Worm (Caenorhabditis elegans) whole organism, midembryonic: ENCODE results near the gene act-4.
A peak's percentile ranks its signal among the peaks of the same experiment; 100 is the strongest.

Experiments
- T22C8.4 ChIP-seq: fragments of 200-800 bp; sonication (Bioruptor generic); IDR thresholded peaks from 2 replicates; pipeline ENCODE4 v1.3.6; 2022; ENCODE audit warnings: missing genetic modification characterization, missing compliant biosample characterization
- cog-1 ChIP-seq: sonication (generic microtip); optimal IDR thresholded peaks from 2 replicates; lab custom pipeline; 2016; ENCODE audit warnings: missing genetic modification characterization, missing compliant biosample characterization
- flt-1 ChIP-seq: fragments of 200-800 bp; sonication (Bioruptor generic); IDR thresholded peaks from 2 replicates; pipeline ENCODE4 v1.3.6; 2022; ENCODE audit warnings: missing genetic modification characterization, missing compliant biosample characterization
- klf-2 ChIP-seq: fragments of 200-800 bp; sonication (Bioruptor generic); conservative IDR thresholded peaks from 2 replicates; pipeline ENCODE4 v1.3.6; 2022; ENCODE audit warnings: missing genetic modification reagents, missing genetic modification characterization, missing compliant biosample characterization
- med-1 ChIP-seq: sonication (generic microtip); optimal IDR thresholded peaks from 2 replicates; lab custom pipeline; 2017; ENCODE audit warnings: missing genetic modification characterization, mild to moderate bottlenecking, missing compliant biosample characterization, antibody characterized with exemption, missing genetic modification reagents; ENCODE audit not compliant: insufficient read depth
- ref-1 ChIP-seq: fragments of 200-800 bp; sonication (Bioruptor generic); conservative IDR thresholded peaks from 2 replicates; pipeline ENCODE4 v1.3.6; 2022; ENCODE audit warnings: missing genetic modification reagents, missing genetic modification characterization, missing compliant biosample characterization
- tab-1 ChIP-seq: fragments of 200-800 bp; sonication (Bioruptor generic); IDR thresholded peaks from 2 replicates; pipeline ENCODE4 v1.3.6; 2022; ENCODE audit warnings: missing genetic modification characterization, missing compliant biosample characterization
- ztf-23 ChIP-seq: fragments of 200-800 bp; sonication (Bioruptor generic); IDR thresholded peaks from 2 replicates; pipeline ENCODE4 v1.3.6; 2022; ENCODE audit warnings: missing genetic modification reagents, missing genetic modification characterization, missing compliant biosample characterization
- ztf-29 ChIP-seq: fragments of 200-800 bp; sonication (Bioruptor generic); IDR thresholded peaks from 2 replicates; pipeline ENCODE4 v1.3.6; 2022; ENCODE audit warnings: missing genetic modification reagents, missing genetic modification characterization, missing compliant biosample characterization

Gene act-4

DNA sequence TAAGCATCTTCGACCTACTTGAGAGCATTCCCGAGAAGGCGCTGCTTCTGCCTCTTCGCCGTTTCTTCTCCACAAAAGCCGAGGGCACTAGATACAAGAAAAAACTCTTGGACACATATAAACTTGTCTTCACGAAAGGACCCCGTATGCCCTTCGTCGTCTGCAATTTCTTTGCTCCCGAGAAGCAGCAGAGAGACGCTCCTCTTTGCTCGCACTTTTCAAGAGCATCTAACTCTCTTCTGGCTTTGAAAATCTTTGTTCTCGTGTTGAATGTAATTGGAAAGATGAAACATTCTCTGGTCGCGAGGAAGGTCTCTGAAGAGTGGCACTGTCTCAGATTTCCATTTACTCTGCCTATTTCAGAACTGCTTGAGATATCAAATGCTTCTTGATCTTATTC lies 21.4 kb upstream of the act-4 start:
- no peak for TF ChIP-seq med-1 (GFP tag; lab: Kevin White, UChicago)
- TF ChIP-seq flt-1 (GFP tag; lab: Robert Waterston, UW) = no peak
- TF ChIP-seq klf-2 = no peak
- no peak for TF ChIP-seq ref-1
- no peak for TF ChIP-seq ztf-23
- TF ChIP-seq tab-1 (GFP tag; lab: Robert Waterston, UW) = no peak
- no peak for TF ChIP-seq ztf-29 (GFP tag; lab: Robert Waterston, UW)
- no peak for TF ChIP-seq cog-1 (tag; lab: Kevin White, UChicago)
- no peak for TF ChIP-seq T22C8.4 (GFP tag; lab: Robert Waterston, UW)

DNA sequence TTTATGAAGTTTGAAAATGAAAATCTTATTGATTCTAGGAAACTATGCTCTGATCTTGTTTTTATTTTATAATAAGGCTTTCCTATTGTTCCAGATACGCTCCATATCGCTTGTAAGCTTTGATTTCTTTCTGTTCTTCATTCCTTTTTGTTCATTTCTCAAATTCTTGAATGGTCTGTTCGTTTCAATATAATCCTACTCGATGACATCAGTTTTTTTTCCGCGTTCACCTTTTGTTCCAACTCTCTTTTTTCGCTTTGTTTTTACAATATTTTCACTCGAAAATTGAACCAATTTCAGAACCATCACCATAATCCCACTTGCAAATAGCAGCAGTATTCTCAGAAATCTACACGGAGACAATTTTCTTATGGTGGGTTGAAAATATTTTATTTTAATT lies 12.7 kb upstream of the act-4 start, which contains the start of gene tyra-3:
Gene tyra-3, plus strand, starts transcription at position 301 of the 400 bp plus-strand sequence.
- TF ChIP-seq cog-1 (tag; lab: Kevin White, UChicago) = no peak
- no peak for TF ChIP-seq ref-1
- TF ChIP-seq tab-1 (GFP tag; lab: Robert Waterston, UW) = no peak
- no peak for TF ChIP-seq med-1 (GFP tag; lab: Kevin White, UChicago)
- no peak for TF ChIP-seq T22C8.4 (GFP tag; lab: Robert Waterston, UW)
- no peak for TF ChIP-seq klf-2
- no peak for TF ChIP-seq flt-1 (GFP tag; lab: Robert Waterston, UW)
- TF ChIP-seq ztf-29 (GFP tag; lab: Robert Waterston, UW) = no peak
- TF ChIP-seq ztf-23 = no peak

DNA sequence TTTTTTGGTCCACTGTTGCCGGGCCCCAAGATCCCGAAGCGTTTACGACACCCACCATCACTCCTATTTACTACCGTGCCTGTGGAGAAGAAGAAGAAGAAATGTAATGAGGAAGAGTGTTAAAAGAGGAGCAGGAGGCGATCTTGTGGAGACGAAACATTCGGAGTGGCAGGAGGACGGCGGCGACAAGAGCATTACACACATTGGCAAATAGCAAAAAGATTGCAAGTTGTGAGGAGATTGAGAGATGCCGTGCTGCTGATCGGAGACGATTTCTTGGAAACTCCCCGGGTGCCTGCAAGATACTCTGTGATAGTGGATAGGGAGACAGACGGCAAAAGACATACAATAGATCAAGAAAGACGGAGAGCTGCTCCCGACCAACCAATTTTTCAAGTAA lies 3.2 kb upstream of the act-4 start, which contains the start of gene M03F4.4:
Gene M03F4.4, minus strand, starts transcription at position 160 of the 400 bp plus-strand sequence.
- TF ChIP-seq T22C8.4 (GFP tag; lab: Robert Waterston, UW) (no peak), klf-2 (no peak), cog-1 (tag; lab: Kevin White, UChicago) (peak; percentile 41), ztf-29 (GFP tag; lab: Robert Waterston, UW) (no peak), ref-1 (no peak)

DNA sequence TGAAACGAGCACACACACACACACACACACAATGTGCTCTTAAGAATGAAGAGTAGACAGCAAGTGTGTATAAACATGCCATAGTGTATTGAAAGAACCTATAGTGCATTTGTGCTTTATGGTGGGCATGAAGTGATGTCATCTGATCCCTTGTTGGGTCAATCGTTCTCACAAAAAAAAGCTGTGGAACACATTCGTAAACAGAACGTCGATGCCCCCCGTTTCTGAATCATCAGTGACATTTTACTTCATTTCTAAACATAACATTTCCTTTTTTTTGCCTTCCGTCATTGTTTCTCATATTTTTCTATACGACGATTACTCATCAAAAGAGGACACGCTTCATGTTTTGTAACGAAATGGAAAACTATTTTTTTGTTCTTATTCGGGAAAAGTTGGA lies 1.4 kb upstream of the act-4 start:
- TF ChIP-seq ztf-23 (no peak), klf-2 (no peak), cog-1 (tag; lab: Kevin White, UChicago) (no peak), ztf-29 (GFP tag; lab: Robert Waterston, UW) (no peak), flt-1 (GFP tag; lab: Robert Waterston, UW) (no peak), ref-1 (no peak), med-1 (GFP tag; lab: Kevin White, UChicago) (no peak), tab-1 (GFP tag; lab: Robert Waterston, UW) (no peak), T22C8.4 (GFP tag; lab: Robert Waterston, UW) (no peak)

DNA sequence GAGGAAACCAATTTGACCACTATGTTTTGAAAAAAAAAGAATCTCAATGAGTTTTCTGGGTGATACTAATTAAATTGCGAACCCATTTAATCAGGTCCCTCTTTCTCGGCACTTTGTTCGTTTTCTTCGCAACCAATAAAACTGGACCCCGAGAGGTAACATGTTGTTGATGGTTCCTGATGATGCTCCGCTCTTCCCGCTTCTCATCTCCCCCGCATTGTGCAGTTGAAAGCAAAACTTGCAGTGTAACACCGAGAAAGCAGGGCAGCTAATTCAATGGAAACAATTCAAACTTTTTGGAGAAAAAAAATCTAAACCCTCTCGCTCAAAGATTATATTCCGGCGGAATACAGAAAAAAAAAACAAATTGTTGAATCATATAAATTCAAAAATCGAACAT lies 981 bp upstream of the act-4 start:
- TF ChIP-seq klf-2 = no peak
- TF ChIP-seq ref-1 = no peak
- no peak for TF ChIP-seq med-1 (GFP tag; lab: Kevin White, UChicago)
- no peak for TF ChIP-seq T22C8.4 (GFP tag; lab: Robert Waterston, UW)
- TF ChIP-seq ztf-29 (GFP tag; lab: Robert Waterston, UW) = no peak
- TF ChIP-seq cog-1 (tag; lab: Kevin White, UChicago) = no peak
- no peak for TF ChIP-seq ztf-23
- TF ChIP-seq flt-1 (GFP tag; lab: Robert Waterston, UW) = no peak
- TF ChIP-seq tab-1 (GFP tag; lab: Robert Waterston, UW) = no peak

DNA sequence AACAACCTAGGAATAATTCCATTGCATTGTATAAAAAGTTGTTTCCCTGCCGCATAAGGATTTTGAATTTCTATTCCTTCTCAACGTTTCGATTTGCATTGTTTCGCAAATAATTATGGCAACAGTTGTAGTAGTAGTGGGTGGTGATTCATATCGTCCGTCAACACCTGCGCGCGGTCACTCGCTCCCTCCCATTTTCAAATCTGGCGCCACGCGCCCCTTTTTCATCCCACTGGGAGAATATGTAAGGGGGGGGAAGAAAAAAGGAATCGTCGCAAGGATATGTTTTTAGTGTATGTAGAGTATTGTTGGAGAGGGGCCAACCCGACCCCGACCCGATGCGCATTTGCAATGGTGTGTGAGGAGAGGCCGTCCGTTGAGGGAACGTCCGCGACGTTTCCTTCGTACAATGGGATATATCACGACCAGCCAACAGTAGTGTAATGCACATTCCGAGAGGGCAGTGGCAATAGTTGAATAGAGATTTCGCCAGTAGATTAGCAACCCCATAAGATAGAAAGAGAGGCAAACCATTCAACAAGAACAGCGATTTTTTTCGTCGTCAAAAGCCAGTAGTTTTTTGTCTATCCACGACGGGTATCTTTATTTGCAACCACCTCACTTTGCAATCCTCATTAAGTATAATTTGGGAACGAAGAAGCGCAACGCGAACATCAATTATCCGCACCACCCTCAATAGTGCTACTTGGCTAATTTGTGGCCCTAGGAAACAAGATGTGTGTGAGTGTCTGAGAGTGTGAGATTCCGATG lies 674 bp downstream of the act-4 start:
- TF ChIP-seq klf-2 (no peak), ztf-29 (GFP tag; lab: Robert Waterston, UW) (no peak), med-1 (GFP tag; lab: Kevin White, UChicago) (no peak), cog-1 (tag; lab: Kevin White, UChicago) (no peak), ref-1 (peak; percentile 57), tab-1 (GFP tag; lab: Robert Waterston, UW) (no peak), flt-1 (GFP tag; lab: Robert Waterston, UW) (peak; percentile 80), T22C8.4 (GFP tag; lab: Robert Waterston, UW) (0 out of 2 replicates have a peak, but pooled peaks have one; percentile 31), ztf-23 (peak; percentile 41; the same call in 1 of the 2 replicates)

DNA sequence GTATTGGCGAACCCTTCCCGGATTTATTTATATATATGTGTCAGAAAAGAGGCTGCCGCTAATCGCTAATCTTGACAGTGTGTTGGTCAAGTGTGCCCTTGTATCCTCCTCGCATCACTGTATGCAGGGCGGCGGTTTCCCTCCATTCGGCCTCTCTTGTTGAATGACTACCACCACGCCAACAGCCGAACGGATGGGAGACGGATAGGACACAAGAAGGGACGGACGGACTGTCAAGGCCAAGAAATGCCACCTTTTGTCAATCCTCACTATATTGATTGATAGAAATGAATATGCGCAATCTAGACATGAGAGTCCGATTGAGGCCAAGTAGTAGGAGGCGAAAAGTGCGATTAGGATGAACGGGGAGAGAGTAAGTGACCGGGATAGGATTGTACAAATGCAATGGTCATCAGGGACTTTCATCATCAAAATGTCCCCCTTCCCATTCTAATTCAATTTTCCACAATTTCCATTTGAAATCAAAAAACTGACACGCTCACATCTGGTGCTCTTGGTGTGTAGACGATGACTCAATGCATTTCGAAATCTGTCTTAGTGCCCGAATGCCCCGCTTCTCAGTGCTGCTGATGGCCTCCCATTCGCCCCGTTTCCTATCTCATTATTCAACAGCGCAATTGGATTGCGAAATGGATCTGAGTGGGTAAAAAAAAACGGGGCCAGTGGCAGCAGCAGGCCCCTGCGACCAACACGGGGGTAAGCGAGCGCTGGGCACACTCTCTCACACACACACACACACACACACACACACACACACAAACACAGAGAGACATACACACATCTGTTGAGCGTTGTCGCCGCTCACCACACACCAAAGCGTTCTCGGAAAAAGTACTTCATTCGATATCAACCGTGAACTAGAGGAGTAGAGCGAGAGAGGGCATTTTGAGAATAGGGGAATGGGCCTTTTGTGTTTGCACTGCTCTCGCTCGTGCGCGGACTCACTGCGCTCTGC lies 1.5 kb downstream of the act-4 start:
- TF ChIP-seq ztf-23 (no peak), klf-2 (no peak), tab-1 (GFP tag; lab: Robert Waterston, UW) (no peak), T22C8.4 (GFP tag; lab: Robert Waterston, UW) (peak; percentile 56; the same call in 1 of the 2 replicates), ref-1 (no peak), flt-1 (GFP tag; lab: Robert Waterston, UW) (peak; percentile 45), cog-1 (tag; lab: Kevin White, UChicago) (peak; percentile 59), med-1 (GFP tag; lab: Kevin White, UChicago) (no peak), ztf-29 (GFP tag; lab: Robert Waterston, UW) (no peak)

DNA sequence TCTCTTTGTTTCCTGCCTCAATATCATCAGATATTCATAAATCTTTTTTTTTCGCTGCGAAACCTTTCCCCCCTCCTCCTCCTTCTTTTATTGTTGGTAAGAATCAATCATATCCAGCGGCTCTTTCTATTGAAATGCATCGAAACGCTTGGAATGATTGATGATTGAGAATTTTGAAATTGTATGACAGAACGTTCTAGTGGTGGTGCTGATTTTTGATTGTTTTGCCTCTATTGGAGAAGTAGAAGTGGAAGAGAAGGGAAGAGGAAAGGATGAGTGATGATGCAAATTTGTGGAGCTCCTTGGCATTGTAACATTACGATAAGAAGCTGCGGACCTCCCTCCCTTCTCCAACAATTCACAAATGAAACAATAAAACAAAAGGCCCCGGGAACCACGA lies 5.2 kb downstream of the act-4 start:
- TF ChIP-seq cog-1 (tag; lab: Kevin White, UChicago) (no peak), klf-2 (no peak)

DNA sequence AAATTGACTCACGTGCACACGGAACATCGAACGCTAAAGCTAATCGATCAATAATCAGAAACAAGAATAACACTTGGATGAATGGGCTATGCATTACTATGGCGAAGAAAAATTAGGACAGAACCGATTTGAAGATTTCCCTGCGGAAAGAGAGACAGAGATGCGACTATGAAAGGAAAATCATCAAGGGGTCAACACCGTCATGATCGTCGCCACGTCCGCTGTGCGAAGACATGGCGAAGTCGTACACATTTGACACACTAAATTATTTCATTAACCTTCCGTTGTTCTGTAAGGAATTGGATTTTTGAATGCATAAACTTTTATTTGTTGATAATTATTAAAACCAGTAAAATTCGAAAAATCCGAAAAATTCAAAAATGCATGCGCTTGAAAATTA lies 8.8 kb downstream of the act-4 start, which contains the start of gene M03F4.6:
Gene M03F4.6, minus strand, starts transcription at position 101 of the 400 bp plus-strand sequence.
- TF ChIP-seq klf-2 (no peak), ref-1 (no peak), med-1 (GFP tag; lab: Kevin White, UChicago) (no peak)
